Fruit fly (Drosophila melanogaster) whole organism, prepupa: ENCODE data around the gene CG31161.

Experiments used
- Blimp-1 ChIP-seq: fragments of 200-800 bp; sonication (Bioruptor generic); optimal IDR thresholded peaks from 3 replicates; lab custom pipeline; 2017; ENCODE audit warnings: missing biosample characterization, missing genetic modification characterization, mild to moderate bottlenecking, moderate library complexity, missing genetic modification reagents
- CG10669 ChIP-seq: fragments of 200-800 bp; sonication (Bioruptor generic); optimal IDR thresholded peaks from 3 replicates; lab custom pipeline; 2018; ENCODE audit warnings: missing biosample characterization, mild to moderate bottlenecking, missing genetic modification characterization, moderate library complexity
- CG11294 ChIP-seq: fragments of 200-800 bp; sonication (Bioruptor generic); IDR thresholded peaks from 2 replicates; pipeline ENCODE4 v1.3.6; 2022; ENCODE audit warnings: missing biosample characterization, missing genetic modification characterization
- CG15336 ChIP-seq: fragments of 200-800 bp; sonication (Bioruptor generic); IDR thresholded peaks from 2 replicates; pipeline ENCODE4 v1.3.6; 2022; ENCODE audit warnings: missing biosample characterization, missing genetic modification characterization
- CG1621 ChIP-seq: fragments of 200-800 bp; sonication (Bioruptor generic); optimal IDR thresholded peaks from 3 replicates; lab custom pipeline; 2018; ENCODE audit warnings: missing biosample characterization, mild to moderate bottlenecking, missing genetic modification characterization
- CG16779 ChIP-seq: fragments of 200-800 bp; sonication (Bioruptor generic); optimal IDR thresholded peaks from 3 replicates; lab custom pipeline; 2017; ENCODE audit warnings: missing biosample characterization, mild to moderate bottlenecking, missing genetic modification characterization
- CG3032 ChIP-seq: fragments of 200-800 bp; optimal IDR thresholded peaks from 2 replicates; lab custom pipeline; 2019; ENCODE audit warnings: missing biosample characterization, mild to moderate bottlenecking, missing genetic modification characterization, moderate library complexity
- CG31627 ChIP-seq: fragments of 200-800 bp; sonication (Bioruptor generic); optimal IDR thresholded peaks from 3 replicates; lab custom pipeline; 2016; ENCODE audit warnings: missing biosample characterization, missing genetic modification characterization
- CG32006 ChIP-seq: fragments of 200-800 bp; sonication (Bioruptor generic); optimal IDR thresholded peaks from 3 replicates; lab custom pipeline; 2017; ENCODE audit warnings: missing biosample characterization, mild to moderate bottlenecking, missing genetic modification characterization
- CG3919 ChIP-seq: fragments of 200-800 bp; sonication (Bioruptor generic); optimal IDR thresholded peaks from 3 replicates; lab custom pipeline; 2016; ENCODE audit warnings: missing biosample characterization, missing genetic modification characterization
- CG4318 ChIP-seq: fragments of 200-800 bp; sonication (Bioruptor generic); optimal IDR thresholded peaks from 3 replicates; lab custom pipeline; 2017; ENCODE audit warnings: missing biosample characterization, mild to moderate bottlenecking, missing genetic modification characterization
- CG6163 ChIP-seq: fragments of 200-800 bp; sonication (Bioruptor generic); IDR thresholded peaks from 3 replicates; pipeline ENCODE4 v1.3.6; 2022; ENCODE audit warnings: missing biosample characterization, missing genetic modification characterization
- CG6276 ChIP-seq: fragments of 200-800 bp; sonication (Bioruptor generic); optimal IDR thresholded peaks from 2 replicates; lab custom pipeline; 2017; ENCODE audit warnings: missing biosample characterization, mild to moderate bottlenecking, missing genetic modification characterization
- CG6792 ChIP-seq: fragments of 200-800 bp; sonication (Bioruptor generic); optimal IDR thresholded peaks from 3 replicates; lab custom pipeline; 2016; ENCODE audit warnings: missing biosample characterization, missing genetic modification characterization
- CG6808 ChIP-seq: fragments of 200-800 bp; sonication (Bioruptor generic); optimal IDR thresholded peaks from 3 replicates; lab custom pipeline; 2017; ENCODE audit warnings: missing biosample characterization, missing genetic modification characterization, mild to moderate bottlenecking, moderate library complexity, missing genetic modification reagents
- CG7368 ChIP-seq: fragments of 200-800 bp; sonication (Bioruptor generic); optimal IDR thresholded peaks from 3 replicates; lab custom pipeline; 2016; ENCODE audit warnings: missing biosample characterization, missing genetic modification characterization
- CG8119 ChIP-seq: fragments of 200-800 bp; sonication (Bioruptor generic); IDR thresholded peaks from 3 replicates; pipeline ENCODE4 v1.3.6; 2022; ENCODE audit warnings: missing biosample characterization, missing genetic modification characterization
- CG8319 ChIP-seq: fragments of 200-800 bp; sonication (Bioruptor generic); optimal IDR thresholded peaks from 3 replicates; lab custom pipeline; 2016; ENCODE audit warnings: missing biosample characterization, missing genetic modification characterization
- Eip75B ChIP-seq: fragments of 200-800 bp; sonication (Bioruptor generic); optimal IDR thresholded peaks from 3 replicates; lab custom pipeline; 2016; ENCODE audit warnings: missing biosample characterization, missing genetic modification characterization
- Eip78C ChIP-seq: fragments of 200-800 bp; sonication (Bioruptor generic); peaks from one replicate; lab custom pipeline; 2016; ENCODE audit warnings: missing biosample characterization, missing genetic modification characterization
- Eip93F ChIP-seq: fragments of 200-800 bp; sonication (Bioruptor generic); optimal IDR thresholded peaks from 2 replicates; lab custom pipeline; 2016; ENCODE audit warnings: missing biosample characterization, mild to moderate bottlenecking, missing genetic modification characterization
- Ets21C ChIP-seq: fragments of 200-800 bp; sonication (Bioruptor generic); optimal IDR thresholded peaks from 3 replicates; lab custom pipeline; 2016; ENCODE audit warnings: missing biosample characterization, missing genetic modification characterization
- Ets96B ChIP-seq: fragments of 200-800 bp; optimal IDR thresholded peaks from 2 replicates; lab custom pipeline; 2019; ENCODE audit warnings: missing biosample characterization, mild to moderate bottlenecking, missing genetic modification characterization, moderate library complexity
- Hr39 ChIP-seq: fragments of 200-800 bp; sonication (Bioruptor generic); optimal IDR thresholded peaks from 2 replicates; lab custom pipeline; 2016; ENCODE audit warnings: missing biosample characterization, missing genetic modification characterization
- Hr4 ChIP-seq: fragments of 200-800 bp; sonication (Bioruptor generic); optimal IDR thresholded peaks from 3 replicates; lab custom pipeline; 2016; ENCODE audit warnings: missing biosample characterization, missing genetic modification characterization
- Lpt ChIP-seq: fragments of 200-800 bp; sonication (Bioruptor generic); optimal IDR thresholded peaks from 3 replicates; lab custom pipeline; 2016; ENCODE audit warnings: missing biosample characterization, missing genetic modification characterization
- Met ChIP-seq: fragments of 200-800 bp; sonication (Bioruptor generic); optimal IDR thresholded peaks from 3 replicates; lab custom pipeline; 2016; ENCODE audit warnings: missing biosample characterization, missing genetic modification characterization
- OdsH ChIP-seq: fragments of 200-800 bp; sonication (Bioruptor generic); optimal IDR thresholded peaks from 3 replicates; lab custom pipeline; 2016; ENCODE audit warnings: missing biosample characterization, missing genetic modification characterization
- Smox ChIP-seq: fragments of 200-800 bp; sonication (Bioruptor generic); optimal IDR thresholded peaks from 3 replicates; lab custom pipeline; 2016; ENCODE audit warnings: missing biosample characterization, missing genetic modification characterization
- Sox15 ChIP-seq: fragments of 200-800 bp; sonication (Bioruptor generic); optimal IDR thresholded peaks from 3 replicates; lab custom pipeline; 2016; ENCODE audit warnings: missing biosample characterization, missing genetic modification characterization
- achi ChIP-seq: fragments of 200-800 bp; sonication (Bioruptor generic); optimal IDR thresholded peaks from 3 replicates; lab custom pipeline; 2016; ENCODE audit warnings: missing biosample characterization, missing genetic modification characterization
- acj6 ChIP-seq: fragments of 200-800 bp; sonication (Bioruptor generic); optimal IDR thresholded peaks from 3 replicates; lab custom pipeline; 2016; ENCODE audit warnings: missing biosample characterization, missing genetic modification characterization
- cyc ChIP-seq: fragments of 200-800 bp; sonication (Bioruptor generic); optimal IDR thresholded peaks from 3 replicates; lab custom pipeline; 2016; ENCODE audit warnings: missing biosample characterization, missing genetic modification characterization
- dac ChIP-seq: fragments of 200-800 bp; sonication (Bioruptor generic); optimal IDR thresholded peaks from 2 replicates; lab custom pipeline; 2017; ENCODE audit warnings: missing biosample characterization, mild to moderate bottlenecking, missing genetic modification characterization
- dsx ChIP-seq: fragments of 200-800 bp; optimal IDR thresholded peaks from 3 replicates; lab custom pipeline; 2019; ENCODE audit warnings: missing biosample characterization, mild to moderate bottlenecking, missing genetic modification characterization, moderate library complexity; ENCODE audit not compliant: poor library complexity, severe bottlenecking
- eg ChIP-seq: fragments of 200-800 bp; sonication (Bioruptor generic); IDR thresholded peaks from 3 replicates; pipeline ENCODE4 v1.3.6; 2022; ENCODE audit warnings: missing biosample characterization, missing genetic modification characterization
- esn ChIP-seq: fragments of 200-800 bp; sonication (Bioruptor generic); optimal IDR thresholded peaks from 2 replicates; lab custom pipeline; 2016; ENCODE audit warnings: missing biosample characterization, mild to moderate bottlenecking, missing genetic modification characterization, moderate library complexity
- fd59A ChIP-seq: fragments of 200-800 bp; sonication (Bioruptor generic); optimal IDR thresholded peaks from 2 replicates; lab custom pipeline; 2017; ENCODE audit warnings: missing biosample characterization, mild to moderate bottlenecking, missing genetic modification characterization, missing genetic modification reagents
- fd85E ChIP-seq: fragments of 200-800 bp; sonication (Bioruptor generic); optimal IDR thresholded peaks from 3 replicates; lab custom pipeline; 2016; ENCODE audit warnings: missing biosample characterization, missing genetic modification characterization
- fkh ChIP-seq: fragments of 200-800 bp; sonication (Bioruptor generic); optimal IDR thresholded peaks from 3 replicates; lab custom pipeline; 2017; ENCODE audit warnings: missing biosample characterization, mild to moderate bottlenecking, missing genetic modification characterization, moderate library complexity
- lz ChIP-seq: fragments of 200-800 bp; sonication (Bioruptor generic); optimal IDR thresholded peaks from 3 replicates; lab custom pipeline; 2016; ENCODE audit warnings: missing biosample characterization, missing genetic modification characterization
- net ChIP-seq: fragments of 200-800 bp; sonication (Bioruptor generic); optimal IDR thresholded peaks from 3 replicates; lab custom pipeline; 2016; ENCODE audit warnings: missing biosample characterization, missing genetic modification characterization
- pdm3 ChIP-seq: fragments of 200-800 bp; sonication (Bioruptor generic); optimal IDR thresholded peaks from 3 replicates; lab custom pipeline; 2016; ENCODE audit warnings: missing biosample characterization, missing genetic modification characterization
- ss ChIP-seq, 2 experiments: fragments of 200-800 bp; sonication (Bioruptor generic); optimal IDR thresholded peaks; 2 replicates in 1 of 2; 3 replicates in 1 of 2; lab custom pipeline; 2017 to 2018; ENCODE audit warnings: mild to moderate bottlenecking in 2 of 2, missing biosample characterization in 2 of 2, missing genetic modification characterization in 2 of 2, moderate library complexity in 1 of 2
- svp ChIP-seq: fragments of 200-800 bp; sonication (Bioruptor generic); peaks from one replicate; lab custom pipeline; 2016; ENCODE audit warnings: missing biosample characterization, missing genetic modification characterization
- vri ChIP-seq: fragments of 200-800 bp; sonication (Bioruptor generic); optimal IDR thresholded peaks from 3 replicates; lab custom pipeline; 2016; ENCODE audit warnings: missing biosample characterization, mild to moderate bottlenecking, missing genetic modification characterization

Gene CG31161

DNA sequence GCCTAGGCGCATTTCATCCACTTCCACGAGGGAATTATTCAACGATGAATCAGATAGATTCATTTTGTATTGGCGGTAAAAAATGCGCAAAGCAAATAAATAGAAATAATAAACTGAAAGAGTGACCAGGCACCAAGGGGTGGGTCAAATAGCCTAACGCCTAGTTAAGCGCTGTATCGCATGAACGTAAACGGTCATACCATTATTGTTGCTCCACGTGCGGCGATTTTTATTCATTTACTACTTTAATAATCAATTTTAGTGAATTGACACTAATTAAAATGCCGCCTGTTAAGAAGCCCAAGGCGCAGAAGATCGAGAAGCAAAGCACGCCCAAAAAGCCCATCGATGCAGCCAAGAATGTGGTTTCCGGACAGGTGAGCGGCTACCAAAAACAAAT, 31.7 kb upstream of the CG31161 start, which contains the start of the genes CG33107 and CG6937:
Gene CG33107 (minus strand): TSS at position 137 of the 400 bp plus-strand sequence.
Gene CG6937 (plus strand): TSS at position 192 of the 400 bp plus-strand sequence.
- no peak for TF ChIP-seq Hr4 (GFP tag; lab: Kevin White, UChicago)
- peak; percentile 84 for TF ChIP-seq fkh
- peak; percentile 10 for TF ChIP-seq Eip78C (GFP tag; lab: Kevin White, UChicago)

DNA sequence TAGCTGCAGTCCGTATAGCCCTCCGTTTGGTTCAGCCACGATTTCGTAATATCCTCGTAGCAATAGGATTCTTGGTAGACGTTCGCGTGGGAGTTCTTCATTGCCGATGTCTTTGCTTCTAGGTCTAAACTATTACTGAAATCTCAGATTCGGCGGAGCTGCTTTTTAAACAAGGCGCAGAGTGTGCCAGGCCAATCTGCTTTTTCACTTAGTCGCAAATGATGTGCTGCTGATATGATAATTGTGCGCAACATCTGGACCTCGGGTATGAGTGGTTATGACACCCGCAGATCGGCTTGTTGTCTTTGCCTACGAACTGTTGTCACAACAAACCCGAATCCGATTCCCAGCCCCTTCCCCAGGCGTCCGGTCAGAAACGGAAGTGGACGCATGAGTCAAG, 29.8 kb upstream of the CG31161 start, which contains the start of gene btn:
Gene btn (minus strand): TSS at position 101 of the 400 bp plus-strand sequence.
- TF ChIP-seq CG7368 (GFP tag; lab: Kevin White, UChicago) (no peak), svp (GFP tag; lab: Kevin White, UChicago) (no peak), Ets21C (no peak), cyc (GFP tag; lab: Kevin White, UChicago) (no peak), Sox15 (GFP tag; lab: Kevin White, UChicago) (no peak)
- TF ChIP-seq, all 60 proteins: peak for 0

DNA sequence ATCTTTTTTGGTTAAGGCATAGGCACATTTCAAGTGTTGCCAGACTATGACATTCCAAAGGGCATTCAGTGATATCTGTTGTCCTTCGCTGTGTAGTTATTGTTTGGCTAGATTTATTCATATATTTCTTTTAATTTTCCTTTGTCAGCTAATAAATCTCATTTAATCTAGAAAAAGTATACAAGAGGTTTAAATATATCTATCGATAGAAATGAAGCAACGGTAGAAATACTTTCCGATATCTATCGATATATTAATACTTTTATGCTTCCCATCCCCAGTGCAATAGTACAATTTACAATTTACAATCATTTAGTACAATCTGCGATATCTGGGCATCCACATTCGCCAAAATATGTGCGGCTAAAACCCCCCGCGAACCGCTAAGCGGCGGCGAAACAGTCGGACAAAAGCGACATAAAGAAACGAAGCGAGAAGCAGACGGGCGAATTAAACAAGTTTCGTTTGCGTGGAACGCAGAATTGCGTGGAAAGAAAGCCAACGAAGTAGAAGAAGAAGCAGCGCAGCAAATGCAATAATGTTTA, 28.8 kb upstream of the CG31161 start, which contains the start of gene Efa6:
Gene Efa6 (plus strand): TSS at position 337 of the 545 bp plus-strand sequence.
- peak; percentile 36 for TF ChIP-seq lz (GFP tag; lab: Kevin White, UChicago)
- TF ChIP-seq Sox15 (GFP tag; lab: Kevin White, UChicago) = peak; percentile 12
- no peak for TF ChIP-seq Met (GFP tag; lab: Kevin White, UChicago)
- peak; percentile 47; the same call in 1 of the 3 replicates for TF ChIP-seq CG8119 (GFP tag; lab: Robert Waterston, UW)
- TF ChIP-seq fkh = peak; percentile 50
- TF ChIP-seq Lpt = no peak
- no peak for TF ChIP-seq achi (GFP tag; lab: Kevin White, UChicago)
- TF ChIP-seq CG11294 = no peak
- no peak for TF ChIP-seq CG4318 (GFP tag; lab: Kevin White, UChicago)
- TF ChIP-seq CG8319 (GFP tag; lab: Kevin White, UChicago) = no peak
- peak; percentile 53 for TF ChIP-seq esn (GFP tag; lab: Kevin White, UChicago)
- no peak for TF ChIP-seq fd59A
- peak; percentile 0 for TF ChIP-seq CG3032 (tag; lab: Kevin White, UChicago)
- no peak for TF ChIP-seq Ets21C
- no peak for TF ChIP-seq CG6792 (GFP tag; lab: Kevin White, UChicago)
- peak; percentile 8 for TF ChIP-seq CG6808 (GFP tag; lab: Kevin White, UChicago)
- TF ChIP-seq net (GFP tag; lab: Kevin White, UChicago) = no peak
- TF ChIP-seq CG3919 (GFP tag; lab: Kevin White, UChicago) = peak; percentile 35
- TF ChIP-seq vri (GFP tag; lab: Kevin White, UChicago) = no peak
- TF ChIP-seq Hr4 (GFP tag; lab: Kevin White, UChicago) = peak; percentile 53
- peak in 1 of 2 experiments; percentile 46 for TF ChIP-seq ss (GFP tag; optimal IDR thresholded peaks at IDR 0.05; lab: Kevin White, UChicago)
- TF ChIP-seq pdm3 = no peak
- no peak for TF ChIP-seq CG10669 (GFP tag; lab: Kevin White, UChicago)
- TF ChIP-seq Eip93F (GFP tag; lab: Kevin White, UChicago) = no peak
- TF ChIP-seq Eip78C (GFP tag; lab: Kevin White, UChicago) = peak; percentile 78
- no peak for TF ChIP-seq svp (GFP tag; lab: Kevin White, UChicago)
- TF ChIP-seq CG15336 (GFP tag; lab: Robert Waterston, UW) = peak; percentile 37; the same call in 1 of the 2 replicates
- peak; percentile 50 for TF ChIP-seq dsx (GFP tag; lab: Kevin White, UChicago)
- TF ChIP-seq CG6163 = no peak
- TF ChIP-seq CG7368 (GFP tag; lab: Kevin White, UChicago) = no peak
- no peak for TF ChIP-seq CG32006
- peak; percentile 7 for TF ChIP-seq Ets96B (tag; lab: Kevin White, UChicago)
- no peak for TF ChIP-seq dac (GFP tag; lab: Kevin White, UChicago)
- peak; percentile 6 for TF ChIP-seq Hr39
- TF ChIP-seq cyc (GFP tag; lab: Kevin White, UChicago) = peak; percentile 14
- peak; percentile 32 for TF ChIP-seq Eip75B (GFP tag; lab: Kevin White, UChicago)
- TF ChIP-seq CG6276 = no peak
- no peak for TF ChIP-seq OdsH (GFP tag; lab: Kevin White, UChicago)
- no peak for TF ChIP-seq CG1621 (tag; lab: Kevin White, UChicago)
- no peak for TF ChIP-seq CG16779
- no peak for TF ChIP-seq acj6
- TF ChIP-seq Blimp-1 = no peak
- TF ChIP-seq eg (GFP tag; lab: Robert Waterston, UW) = no peak
- TF ChIP-seq CG31627 = peak; percentile 50
- TF ChIP-seq fd85E (GFP tag; lab: Kevin White, UChicago) = no peak
- no peak for TF ChIP-seq Smox
